Worm (Caenorhabditis elegans) whole organism, L1 larva: ENCODE data around the gene C06E4.2.

Source experiments
- ceh-63 ChIP-seq: fragments of 200-800 bp; sonication (Bioruptor generic); optimal IDR thresholded peaks from 2 replicates; lab custom pipeline; 2018; ENCODE audit warnings: mild to moderate bottlenecking, missing genetic modification characterization, missing compliant biosample characterization
- mab-9 ChIP-seq: fragments of 200-800 bp; sonication (Bioruptor generic); IDR thresholded peaks from 2 replicates; pipeline ENCODE4 v1.3.6; 2022; ENCODE audit warnings: missing genetic modification reagents, missing genetic modification characterization, missing compliant biosample characterization
- nhr-77 ChIP-seq: fragments of 150-350 bp; optimal IDR thresholded peaks from 2 replicates; lab custom pipeline; 2014; ENCODE audit warnings: missing biosample characterization, missing genetic modification characterization
- skn-1 ChIP-seq: fragments of 150-350 bp; optimal IDR thresholded peaks from 2 replicates; lab custom pipeline; 2014; ENCODE audit warnings: missing biosample characterization, missing genetic modification characterization

DNA sequence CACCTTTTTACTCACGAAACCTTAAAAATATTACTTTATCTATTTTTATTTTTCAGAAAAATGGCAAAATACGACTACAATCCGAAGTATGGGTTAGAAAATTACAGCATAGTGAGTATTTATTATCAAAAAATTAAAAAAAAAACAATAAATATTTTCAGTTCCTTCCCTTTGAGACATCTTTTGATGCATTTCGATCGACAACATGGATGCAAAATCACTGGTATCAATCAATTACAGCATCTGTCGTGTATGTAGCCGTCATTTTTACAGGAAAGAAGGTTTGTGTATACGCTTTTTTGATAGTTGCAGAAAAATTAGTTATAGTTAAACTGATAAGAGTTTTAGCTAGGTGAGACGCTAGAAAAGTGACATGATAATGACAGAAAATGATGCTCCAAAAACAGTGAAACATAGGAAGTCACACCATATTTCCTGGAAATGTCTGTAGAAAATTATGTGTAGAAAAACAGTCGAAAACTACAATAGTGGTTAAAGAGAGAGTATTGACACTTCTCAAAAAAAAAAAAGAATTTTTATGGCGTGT, 39.0 kb upstream of the C06E4.2 start, which contains the start of gene elo-3:
- TF ChIP-seq ceh-63 (GFP tag; lab: Kevin White, UChicago) (no peak), nhr-77 (tag; lab: Kevin White, UChicago) (no peak), mab-9 (GFP tag; lab: Robert Waterston, UW) (no peak), skn-1 (no peak)
